Worm (Caenorhabditis elegans) whole organism, L4 larva: ENCODE measurements around the gene dop-5.
A peak's percentile ranks its signal among the peaks of the same experiment; 100 is the strongest.

Experiments
- D1046.2 ChIP-seq: fragments of 200-800 bp; sonication (Bioruptor generic); IDR thresholded peaks from 2 replicates; pipeline ENCODE4 v1.3.6; 2022; ENCODE audit warnings: missing genetic modification characterization, missing compliant biosample characterization
- R02D3.7 ChIP-seq: fragments of 150-350 bp; sonication (generic microtip); optimal IDR thresholded peaks from 3 replicates; lab custom pipeline; 2014; ENCODE audit warnings: missing biosample characterization, missing genetic modification characterization
- T20F7.1 ChIP-seq: fragments of 200-800 bp; sonication (Bioruptor generic); optimal IDR thresholded peaks from 2 replicates; lab custom pipeline; 2018; ENCODE audit warnings: mild to moderate bottlenecking, missing genetic modification characterization, missing compliant biosample characterization
- Y105C5A.15 ChIP-seq: fragments of 200-800 bp; sonication (Bioruptor generic); IDR thresholded peaks from 2 replicates; pipeline ENCODE4 v1.3.6; 2022; ENCODE audit warnings: missing genetic modification characterization, missing compliant biosample characterization
- Y48G9A.11 ChIP-seq: fragments of 200-800 bp; sonication (Bioruptor generic); IDR thresholded peaks from 2 replicates; pipeline ENCODE4 v1.3.6; 2022; ENCODE audit warnings: missing genetic modification reagents, missing genetic modification characterization, missing compliant biosample characterization
- Y75B8A.6 ChIP-seq: fragments of 200-800 bp; sonication (Bioruptor generic); IDR thresholded peaks from 2 replicates; pipeline ENCODE4 v1.3.6; 2022; ENCODE audit warnings: missing genetic modification reagents, missing genetic modification characterization, missing compliant biosample characterization
- ZK337.2 ChIP-seq: fragments of 200-800 bp; sonication (Bioruptor generic); IDR thresholded peaks from 2 replicates; pipeline ENCODE4 v1.3.6; 2022; ENCODE audit warnings: missing genetic modification reagents, missing genetic modification characterization, missing compliant biosample characterization
- attf-4 ChIP-seq: sonication (generic microtip); optimal IDR thresholded peaks from 3 replicates; lab custom pipeline; 2017; ENCODE audit warnings: missing biosample characterization, missing genetic modification characterization
- ceh-20 ChIP-seq: fragments of 200-800 bp; sonication (Bioruptor generic); IDR thresholded peaks from 2 replicates; pipeline ENCODE4 v1.3.6; 2022; ENCODE audit warnings: missing genetic modification reagents, missing genetic modification characterization, missing compliant biosample characterization
- ceh-28 ChIP-seq: fragments of 150-350 bp; optimal IDR thresholded peaks from 2 replicates; lab custom pipeline; 2014; ENCODE audit warnings: missing biosample characterization, missing genetic modification reagents, missing genetic modification characterization
- ceh-44 ChIP-seq: fragments of 200-800 bp; sonication (Bioruptor generic); IDR thresholded peaks from 2 replicates; pipeline ENCODE4 v1.3.6; 2022; ENCODE audit warnings: missing genetic modification reagents, missing genetic modification characterization, missing compliant biosample characterization
- ceh-62 ChIP-seq: sonication (generic microtip); optimal IDR thresholded peaks from 2 replicates; lab custom pipeline; 2017; ENCODE audit warnings: missing biosample characterization, missing genetic modification characterization
- cey-2 ChIP-seq: sonication (generic microtip); optimal IDR thresholded peaks from 3 replicates; lab custom pipeline; 2017; ENCODE audit warnings: missing genetic modification characterization, mild to moderate bottlenecking, missing compliant biosample characterization, antibody characterized with exemption, borderline replicate concordance; ENCODE audit not compliant: insufficient read depth
- ctbp-1 ChIP-seq: fragments of 200-800 bp; sonication (Bioruptor generic); IDR thresholded peaks from 2 replicates; pipeline ENCODE4 v1.3.6; 2022; ENCODE audit warnings: missing genetic modification reagents, missing genetic modification characterization, missing compliant biosample characterization
- daf-12 ChIP-seq: fragments of 150-350 bp; optimal IDR thresholded peaks from 2 replicates; lab custom pipeline; 2014; ENCODE audit warnings: missing biosample characterization, missing genetic modification reagents, missing genetic modification characterization
- daf-16 ChIP-seq, 3 experiments: sonication (generic microtip); optimal IDR thresholded peaks; 2 replicates each; lab custom pipeline; 2016 to 2017; ENCODE audit warnings: missing genetic modification characterization in 3 of 3, missing genetic modification reagents in 3 of 3, mild to moderate bottlenecking in 2 of 3, missing compliant biosample characterization in 2 of 3, missing biosample characterization in 1 of 3, moderate library complexity in 1 of 3
- daf-19 ChIP-seq: fragments of 200-800 bp; sonication (Bioruptor generic); conservative IDR thresholded peaks from 2 replicates; pipeline ENCODE4 v1.3.6; 2022; ENCODE audit warnings: missing genetic modification characterization, missing compliant biosample characterization
- daf-8 ChIP-seq: fragments of 200-800 bp; sonication (Bioruptor generic); IDR thresholded peaks from 2 replicates; pipeline ENCODE4 v1.3.6; 2022; ENCODE audit warnings: missing genetic modification characterization, missing compliant biosample characterization
- dpl-1 ChIP-seq: fragments of 150-350 bp; optimal IDR thresholded peaks from 2 replicates; lab custom pipeline; 2014; ENCODE audit warnings: missing biosample characterization, missing genetic modification reagents, missing genetic modification characterization
- duxl-1 ChIP-seq: sonication (generic microtip); optimal IDR thresholded peaks from 2 replicates; lab custom pipeline; 2016; ENCODE audit warnings: mild to moderate bottlenecking, missing genetic modification characterization, moderate library complexity, missing compliant biosample characterization; ENCODE audit not compliant: poor library complexity
- egl-43 ChIP-seq: fragments of 200-800 bp; sonication (Bioruptor generic); IDR thresholded peaks from 2 replicates; pipeline ENCODE4 v1.3.6; 2022; ENCODE audit warnings: missing genetic modification reagents, missing genetic modification characterization, missing compliant biosample characterization
- fos-1 ChIP-seq: fragments of 150-350 bp; optimal IDR thresholded peaks from 2 replicates; lab custom pipeline; 2014; ENCODE audit warnings: missing biosample characterization, missing genetic modification characterization
- hif-1 ChIP-seq, 2 experiments: sonication (generic microtip); optimal IDR thresholded peaks; 2 replicates each; lab custom pipeline; 2016 to 2017; ENCODE audit warnings: missing compliant biosample characterization in 2 of 2, missing genetic modification characterization in 2 of 2, missing genetic modification reagents in 2 of 2, missing genotype in 2 of 2, mild to moderate bottlenecking in 1 of 2
- hlh-30 ChIP-seq: sonication (generic microtip); optimal IDR thresholded peaks from 2 replicates; lab custom pipeline; 2017; ENCODE audit warnings: antibody characterized with exemption, mild to moderate bottlenecking, missing genetic modification characterization, missing compliant biosample characterization; ENCODE audit not compliant: insufficient read depth
- hmg-1.1 ChIP-seq: fragments of 200-800 bp; sonication (Bioruptor generic); IDR thresholded peaks from 2 replicates; pipeline ENCODE4 v1.3.6; 2022; ENCODE audit warnings: missing genetic modification reagents, missing genetic modification characterization, missing compliant biosample characterization
- lin-13 ChIP-seq: fragments of 150-350 bp; optimal IDR thresholded peaks from 2 replicates; lab custom pipeline; 2014; ENCODE audit warnings: missing biosample characterization, missing genetic modification reagents, missing genetic modification characterization
- lin-29 ChIP-seq: fragments of 200-800 bp; sonication (Bioruptor generic); IDR thresholded peaks from 2 replicates; pipeline ENCODE4 v1.3.6; 2022; ENCODE audit warnings: missing genetic modification reagents, missing genetic modification characterization, missing compliant biosample characterization
- lin-38 ChIP-seq: fragments of 200-800 bp; sonication (Bioruptor generic); IDR thresholded peaks from 2 replicates; pipeline ENCODE4 v1.3.6; 2022; ENCODE audit warnings: missing genetic modification reagents, missing genetic modification characterization, missing compliant biosample characterization
- lin-39 ChIP-seq: fragments of 150-350 bp; optimal IDR thresholded peaks from 2 replicates; lab custom pipeline; 2014; ENCODE audit warnings: missing biosample characterization, missing genetic modification reagents, missing genetic modification characterization
- lir-3 ChIP-seq: sonication (generic microtip); optimal IDR thresholded peaks from 2 replicates; lab custom pipeline; 2016; ENCODE audit warnings: mild to moderate bottlenecking, missing genetic modification characterization, missing compliant biosample characterization
- lsy-2 ChIP-seq, 2 experiments: fragments of 150-350 bp in 1 of 2; sonication (generic microtip) in 1 of 2; optimal IDR thresholded peaks; 2 replicates each; lab custom pipeline; 2014 to 2017; ENCODE audit warnings: missing biosample characterization in 2 of 2, missing genetic modification characterization in 2 of 2
- madf-5 ChIP-seq, 2 experiments: fragments of 200-800 bp; sonication (Bioruptor generic); IDR thresholded peaks; 2 replicates each; pipeline ENCODE4 v1.3.6; 2022; ENCODE audit warnings: missing compliant biosample characterization in 2 of 2, missing genetic modification characterization in 2 of 2
- mdt-29 ChIP-seq: fragments of 200-800 bp; sonication (Bioruptor generic); IDR thresholded peaks from 2 replicates; pipeline ENCODE4 v1.3.6; 2022; ENCODE audit warnings: missing genetic modification reagents, missing genetic modification characterization, missing compliant biosample characterization
- mxl-3 ChIP-seq: fragments of 200-800 bp; sonication (Bioruptor generic); optimal IDR thresholded peaks from 2 replicates; lab custom pipeline; 2018; ENCODE audit warnings: mild to moderate bottlenecking, missing genetic modification characterization, missing compliant biosample characterization
- nhr-11 ChIP-seq: fragments of 150-350 bp; optimal IDR thresholded peaks from 2 replicates; lab custom pipeline; 2014; ENCODE audit warnings: missing biosample characterization, missing genetic modification characterization
- nhr-28 ChIP-seq: fragments of 150-350 bp; optimal IDR thresholded peaks from 2 replicates; lab custom pipeline; 2014; ENCODE audit warnings: missing biosample characterization, missing genetic modification characterization
- nhr-42 ChIP-seq: fragments of 200-800 bp; sonication (Bioruptor generic); IDR thresholded peaks from 2 replicates; pipeline ENCODE4 v1.3.6; 2022; ENCODE audit warnings: missing genetic modification characterization, missing compliant biosample characterization
- nhr-6 ChIP-seq: fragments of 150-350 bp; optimal IDR thresholded peaks from 2 replicates; lab custom pipeline; 2014; ENCODE audit warnings: missing biosample characterization, missing genetic modification characterization
- nhr-76 ChIP-seq: fragments of 150-350 bp; optimal IDR thresholded peaks from 2 replicates; lab custom pipeline; 2014; ENCODE audit warnings: missing biosample characterization, missing genetic modification characterization
- nhr-77 ChIP-seq: fragments of 150-350 bp; optimal IDR thresholded peaks from 2 replicates; lab custom pipeline; 2014; ENCODE audit warnings: missing biosample characterization, missing genetic modification characterization
- sdz-12 ChIP-seq: fragments of 200-800 bp; sonication (Bioruptor generic); optimal IDR thresholded peaks from 2 replicates; lab custom pipeline; 2018; ENCODE audit warnings: mild to moderate bottlenecking, missing genetic modification characterization, missing compliant biosample characterization
- skn-1 ChIP-seq: fragments of 150-350 bp; optimal IDR thresholded peaks from 2 replicates; lab custom pipeline; 2014; ENCODE audit warnings: missing biosample characterization, missing genetic modification characterization
- snpc-1.2 ChIP-seq: fragments of 200-800 bp; sonication (Bioruptor generic); IDR thresholded peaks from 2 replicates; pipeline ENCODE4 v1.3.6; 2022; ENCODE audit warnings: missing genetic modification reagents, missing genetic modification characterization, missing compliant biosample characterization
- spr-3 ChIP-seq: fragments of 200-800 bp; sonication (Bioruptor generic); optimal IDR thresholded peaks from 2 replicates; lab custom pipeline; 2018; ENCODE audit warnings: mild to moderate bottlenecking, missing genetic modification characterization, missing compliant biosample characterization
- unc-130 ChIP-seq: sonication (generic microtip); optimal IDR thresholded peaks from 2 replicates; lab custom pipeline; 2016; ENCODE audit warnings: missing genetic modification reagents, missing genetic modification characterization, missing compliant biosample characterization
- unc-39 ChIP-seq: sonication (generic microtip); optimal IDR thresholded peaks from 2 replicates; lab custom pipeline; 2017; ENCODE audit warnings: missing biosample characterization, missing genetic modification characterization
- unc-62 ChIP-seq, 3 experiments: fragments of 150-350 bp in 1 of 3; sonication (generic microtip); optimal IDR thresholded peaks in 2 of 3; peaks in 1 of 3; 1 replicate in 1 of 3; 2 replicates in 2 of 3; lab custom pipeline; 2014 to 2017; ENCODE audit warnings: missing biosample characterization in 3 of 3, missing genetic modification characterization in 3 of 3, missing genetic modification reagents in 3 of 3, missing genotype in 1 of 3
- zag-1 ChIP-seq: fragments of 150-350 bp; optimal IDR thresholded peaks from 2 replicates; lab custom pipeline; 2014; ENCODE audit warnings: missing biosample characterization, missing genetic modification characterization
- zfp-2 ChIP-seq: sonication (generic microtip); optimal IDR thresholded peaks from 2 replicates; lab custom pipeline; 2016; ENCODE audit warnings: mild to moderate bottlenecking, missing genetic modification characterization, missing compliant biosample characterization
- zip-11 ChIP-seq: fragments of 200-800 bp; sonication (Bioruptor generic); IDR thresholded peaks from 2 replicates; pipeline ENCODE4 v1.3.6; 2022; ENCODE audit warnings: missing genetic modification characterization, missing compliant biosample characterization
- zip-2 ChIP-seq: fragments of 150-350 bp; optimal IDR thresholded peaks from 2 replicates; lab custom pipeline; 2014; ENCODE audit warnings: missing biosample characterization, missing genetic modification characterization

The dop-5 gene

DNA sequence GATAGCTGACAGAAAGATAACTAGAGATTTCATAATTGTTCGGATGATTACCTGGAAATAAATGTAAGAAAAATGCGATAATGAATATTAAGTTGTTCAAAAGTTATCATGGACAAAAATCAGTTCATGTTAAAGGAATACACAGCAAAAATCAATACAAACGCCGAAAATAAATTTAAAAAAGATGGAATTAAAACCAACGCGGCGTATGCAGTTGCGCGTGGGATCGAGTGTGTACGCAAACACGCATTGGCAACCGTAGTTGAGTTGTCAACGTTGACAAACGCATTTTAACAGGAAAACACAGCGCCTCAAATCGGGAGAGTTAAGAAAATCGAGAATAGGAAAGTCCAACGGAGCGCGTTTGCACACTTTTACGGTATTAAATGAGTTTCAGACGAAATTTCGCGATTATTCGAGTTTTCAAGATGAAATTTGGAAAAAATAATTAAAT, 39.1 kb downstream of the dop-5 start, which contains the start of gene tmed-10 (continued):
- TF ChIP-seq hmg-1.1 (GFP tag; lab: Robert Waterston, UW) (peak; percentile 76), snpc-1.2 (GFP tag; lab: Robert Waterston, UW) (peak; percentile 62), nhr-6 (tag; lab: Kevin White, UChicago) (no peak), dpl-1 (GFP tag; lab: Kevin White, UChicago) (peak; percentile 54), lin-13 (GFP tag; lab: Kevin White, UChicago) (peak; percentile 10), hlh-30 (tag; lab: Kevin White, UChicago) (peak; percentile 44), mdt-29 (no peak), zfp-2 (tag; lab: Kevin White, UChicago) (no peak), ctbp-1 (GFP tag; lab: Robert Waterston, UW) (0 out of 2 replicates have a peak, but pooled peaks have one; percentile 24), zip-11 (GFP tag; lab: Robert Waterston, UW) (no peak), T20F7.1 (GFP tag; lab: Kevin White, UChicago) (peak; percentile 50), attf-4 (tag; lab: Kevin White, UChicago) (no peak), ceh-28 (tag; lab: Kevin White, UChicago) (no peak), sdz-12 (no peak), unc-130 (GFP tag; lab: Kevin White, UChicago) (peak; percentile 43), nhr-42 (GFP tag; lab: Robert Waterston, UW) (no peak), lin-39 (tag; lab: Kevin White, UChicago) (no peak), mxl-3 (GFP tag; lab: Kevin White, UChicago) (peak; percentile 77), hif-1 (tag; optimal IDR thresholded peaks at IDR 0.05; lab: Kevin White, UChicago) (peak in 1 of 2 experiments; percentile 12), unc-62 (GFP tag; optimal IDR thresholded peaks at IDR 0.05 in 1 of 2; lab: Kevin White, UChicago) (peak in 1 of 2 experiments; percentile 56), unc-62 (tag; optimal IDR thresholded peaks at IDR 0.05; lab: Kevin White, UChicago) (no peak), nhr-28 (tag; lab: Kevin White, UChicago) (peak; percentile 43), duxl-1 (tag; lab: Kevin White, UChicago) (no peak), zag-1 (tag; lab: Kevin White, UChicago) (no peak), lsy-2 (tag; optimal IDR thresholded peaks at IDR 0.05; lab: Kevin White, UChicago) (peak in 1 of 2 experiments; percentile 93), lin-29 (no peak), daf-12 (tag; lab: Kevin White, UChicago) (no peak), Y48G9A.11 (no peak), ceh-62 (no peak), nhr-11 (no peak), egl-43 (peak; percentile 66; the same call in 1 of the 2 replicates), R02D3.7 (tag; lab: Kevin White, UChicago) (no peak), D1046.2 (no peak), fos-1 (no peak), unc-39 (tag; lab: Kevin White, UChicago) (no peak), lir-3 (no peak), ceh-44 (GFP tag; lab: Robert Waterston, UW) (peak; percentile 53; the same call in 1 of the 2 replicates), daf-16 (GFP tag; optimal IDR thresholded peaks at IDR 0.05; lab: Kevin White, UChicago) (no peak), daf-16 (tag; optimal IDR thresholded peaks at IDR 0.05; lab: Kevin White, UChicago) (no peak), zip-2 (tag; lab: Kevin White, UChicago) (no peak), Y75B8A.6 (GFP tag; lab: Robert Waterston, UW) (no peak), ceh-20 (GFP tag; lab: Robert Waterston, UW) (peak; percentile 75), daf-19 (no peak), cey-2 (tag; lab: Kevin White, UChicago) (no peak), skn-1 (tag; lab: Kevin White, UChicago) (no peak), ZK337.2 (no peak), spr-3 (GFP tag; lab: Kevin White, UChicago) (no peak), lin-38 (GFP tag; lab: Robert Waterston, UW) (peak; percentile 95), madf-5 (GFP tag; IDR thresholded peaks at IDR 0.05; lab: Robert Waterston, UW) (no peak), Y105C5A.15 (GFP tag; lab: Robert Waterston, UW) (no peak), nhr-77 (no peak), nhr-76 (tag; lab: Kevin White, UChicago) (no peak), daf-8 (GFP tag; lab: Robert Waterston, UW) (no peak)
